Worm (Caenorhabditis elegans) whole organism, midembryonic: Measurements from ENCODE around the gene T02C12.5.

Experiments
- cog-1 ChIP-seq: sonication (generic microtip); optimal IDR thresholded peaks from 2 replicates; lab custom pipeline; 2016; ENCODE audit warnings: missing genetic modification characterization, missing compliant biosample characterization
- flt-1 ChIP-seq: fragments of 200-800 bp; sonication (Bioruptor generic); IDR thresholded peaks from 2 replicates; pipeline ENCODE4 v1.3.6; 2022; ENCODE audit warnings: missing genetic modification characterization, missing compliant biosample characterization
- klf-2 ChIP-seq: fragments of 200-800 bp; sonication (Bioruptor generic); conservative IDR thresholded peaks from 2 replicates; pipeline ENCODE4 v1.3.6; 2022; ENCODE audit warnings: missing genetic modification reagents, missing genetic modification characterization, missing compliant biosample characterization
- med-1 ChIP-seq: sonication (generic microtip); optimal IDR thresholded peaks from 2 replicates; lab custom pipeline; 2017; ENCODE audit warnings: missing genetic modification characterization, mild to moderate bottlenecking, missing compliant biosample characterization, antibody characterized with exemption, missing genetic modification reagents; ENCODE audit not compliant: insufficient read depth

ce11 chrIII:4066333-4066732 lies 38.4 kb upstream of the T02C12.5 start, which contains the start of gene unc-79:
- TF ChIP-seq cog-1 (tag; lab: Kevin White, UChicago) (no peak), flt-1 (GFP tag; lab: Robert Waterston, UW) (no peak), med-1 (GFP tag; lab: Kevin White, UChicago) (no peak), klf-2 (GFP tag; lab: Robert Waterston, UW) (no peak)
